Worm (Caenorhabditis elegans) whole organism, L1 larva: ENCODE data around the gene Y82E9BR.10.

Experiments used
- ama-1 ChIP-seq: fragments of 150-350 bp; optimal IDR thresholded peaks from 2 replicates; lab custom pipeline; 2014
- ceh-82 ChIP-seq, 3 experiments: fragments of 150-350 bp in 1 of 3; sonication (generic microtip) in 2 of 3; optimal IDR thresholded peaks; 2 replicates each; lab custom pipeline; 2014 to 2017; ENCODE audit warnings: missing biosample characterization in 3 of 3, missing genetic modification characterization in 3 of 3
- fkh-10 ChIP-seq: sonication (generic microtip); optimal IDR thresholded peaks from 2 replicates; lab custom pipeline; 2017; ENCODE audit warnings: missing biosample characterization, missing genetic modification reagents, missing genetic modification characterization
- nhr-84 ChIP-seq: sonication (generic microtip); optimal IDR thresholded peaks from 2 replicates; lab custom pipeline; 2017; ENCODE audit warnings: missing biosample characterization, missing genetic modification characterization
- nhr-90 ChIP-seq: sonication (generic microtip); optimal IDR thresholded peaks from 2 replicates; lab custom pipeline; 2016; ENCODE audit warnings: mild to moderate bottlenecking, missing genetic modification characterization, missing compliant biosample characterization; ENCODE audit not compliant: poor library complexity
- pqm-1 ChIP-seq: sonication (generic microtip); optimal IDR thresholded peaks from 3 replicates; lab custom pipeline; 2017; ENCODE audit warnings: missing biosample characterization, missing genetic modification characterization
- unc-130 ChIP-seq: fragments of 150-350 bp; optimal IDR thresholded peaks from 2 replicates; lab custom pipeline; 2017; ENCODE audit warnings: missing biosample characterization, missing genetic modification characterization, inconsistent platforms
- unc-62 ChIP-seq: fragments of 150-350 bp; optimal IDR thresholded peaks from 2 replicates; lab custom pipeline; 2014; ENCODE audit warnings: missing biosample characterization, missing genetic modification reagents, missing genetic modification characterization
- zip-4 ChIP-seq: fragments of 200-800 bp; sonication (Bioruptor generic); optimal IDR thresholded peaks from 2 replicates; lab custom pipeline; 2018; ENCODE audit warnings: mild to moderate bottlenecking, missing genetic modification characterization, moderate library complexity, missing compliant biosample characterization
- ztf-11 ChIP-seq, 2 experiments: sonication (generic microtip); optimal IDR thresholded peaks; 2 replicates each; lab custom pipeline; 2016 to 2017; ENCODE audit warnings: missing genetic modification characterization in 2 of 2, missing biosample characterization in 1 of 2, missing compliant biosample characterization in 1 of 2

- TF ChIP-seq nhr-90 (no peak), unc-62 (no peak), zip-4 (GFP tag; lab: Kevin White, UChicago) (no peak), ceh-82 (tag; optimal IDR thresholded peaks at IDR 0.05; lab: Kevin White, UChicago) (no peak), pqm-1 (tag; lab: Kevin White, UChicago) (no peak), ama-1 (lab: Kevin White, UChicago) (no peak), ztf-11 (tag; optimal IDR thresholded peaks at IDR 0.05; lab: Kevin White, UChicago) (no peak), fkh-10 (GFP tag; lab: Kevin White, UChicago) (no peak), nhr-84 (tag; lab: Kevin White, UChicago) (no peak), unc-130 (tag; lab: Kevin White, UChicago) (no peak)
Measured at ce11 chrIII:1417090-1417489, 41.7 kb upstream of the Y82E9BR.10 start, which contains the start of gene elc-1.
